Worm (Caenorhabditis elegans) whole organism, L4/young adult: ENCODE measurements around the gene T21B4.15.

Experiments used
- W03F9.2 ChIP-seq: fragments of 150-350 bp; optimal IDR thresholded peaks from 2 replicates; lab custom pipeline; 2014; ENCODE audit warnings: missing biosample characterization, missing genetic modification characterization
- dao-5 ChIP-seq: sonication (generic microtip); optimal IDR thresholded peaks from 2 replicates; lab custom pipeline; 2016; ENCODE audit warnings: missing genotype, missing genetic modification characterization, moderate library complexity, missing compliant biosample characterization
- him-1 ChIP-seq: sonication (generic microtip); optimal IDR thresholded peaks from 2 replicates; lab custom pipeline; 2016; ENCODE audit warnings: missing genotype, missing genetic modification reagents, missing genetic modification characterization, missing compliant biosample characterization

The T21B4.15 gene

ce11 chrII:12539395-12539794 lies 49.4 kb downstream of the T21B4.15 start:
- TF ChIP-seq dao-5 (tag; lab: Kevin White, UChicago): no peak
- no peak for TF ChIP-seq W03F9.2 (tag; lab: Kevin White, UChicago)
- TF ChIP-seq him-1 (tag; lab: Kevin White, UChicago): no peak
